Fruit fly (Drosophila melanogaster) whole organism, wandering third instar larva: Measurements from ENCODE around the gene Dhc1.

Experiments used
- CrebA ChIP-seq: fragments of 200-800 bp; sonication (Bioruptor generic); optimal IDR thresholded peaks from 2 replicates; lab custom pipeline; 2016; ENCODE audit warnings: missing biosample characterization, mild to moderate bottlenecking, missing genetic modification characterization, borderline replicate concordance
- HLH106 ChIP-seq: fragments of 200-800 bp; optimal IDR thresholded peaks from 3 replicates; lab custom pipeline; 2019; ENCODE audit warnings: missing biosample characterization, mild to moderate bottlenecking, missing genetic modification characterization, moderate library complexity
- Hr78 ChIP-seq: fragments of >200 bp; optimal IDR thresholded peaks from 2 replicates; lab custom pipeline; 2017; ENCODE audit warnings: missing biosample characterization, missing genetic modification characterization
- OdsH ChIP-seq: fragments of 200-800 bp; sonication (Bioruptor generic); optimal IDR thresholded peaks from 2 replicates; lab custom pipeline; 2016; ENCODE audit warnings: missing biosample characterization, mild to moderate bottlenecking, missing genetic modification characterization
- Rel ChIP-seq, 2 experiments: fragments of 200-800 bp; sonication (Bioruptor generic) in 1 of 2; optimal IDR thresholded peaks; 2 replicates in 1 of 2; 3 replicates in 1 of 2; lab custom pipeline; 2016 to 2019; ENCODE audit warnings: mild to moderate bottlenecking in 2 of 2, missing biosample characterization in 2 of 2, missing genetic modification characterization in 2 of 2, moderate library complexity in 1 of 2
- h ChIP-seq: fragments of 200-800 bp; sonication (Bioruptor generic); optimal IDR thresholded peaks from 3 replicates; lab custom pipeline; 2016; ENCODE audit warnings: missing biosample characterization, mild to moderate bottlenecking, missing genetic modification characterization
- tai ChIP-seq: sonication (Bioruptor generic); optimal IDR thresholded peaks from 2 replicates; lab custom pipeline; 2016; ENCODE audit warnings: missing biosample characterization, missing genetic modification characterization

dm6 chr3R:9684125-9684524 is 9.7 kb upstream of the Dhc1 start, which contains the start of gene CG9444:
- TF ChIP-seq h (GFP tag; lab: Kevin White, UChicago): no peak
- TF ChIP-seq tai (GFP tag; lab: Kevin White, UChicago): no peak
- no peak for TF ChIP-seq OdsH (GFP tag; lab: Kevin White, UChicago)
- no peak for TF ChIP-seq Hr78 (GFP tag; lab: Kevin White, UChicago)
- TF ChIP-seq CrebA (GFP tag; lab: Kevin White, UChicago): no peak
- no peak for TF ChIP-seq HLH106 (tag; lab: Kevin White, UChicago)
- no peak for TF ChIP-seq Rel (GFP tag; optimal IDR thresholded peaks at IDR 0.05; lab: Kevin White, UChicago)
- TF ChIP-seq Rel (tag; optimal IDR thresholded peaks at IDR 0.05; lab: Kevin White, UChicago): peak; percentile 79
